Fruit fly (Drosophila melanogaster): ENCODE data around the gene Cpr65Ay.

- TF ChIP-seq fd64A (GFP tag; optimal IDR thresholded peaks at IDR 0.05) (no peak), CG1024 (GFP tag; IDR thresholded peaks at IDR 0.05) (no peak), hb (GFP tag; IDR thresholded peaks at IDR 0.05; ENCODE audit: partially characterized antibody) (no peak), CG12942 (GFP tag; optimal IDR thresholded peaks at IDR 0.05) (no peak), Myb (GFP tag; optimal IDR thresholded peaks at IDR 0.05) (no peak), corto (GFP tag; optimal IDR thresholded peaks at IDR 0.05) (no peak), jing (GFP tag; optimal IDR thresholded peaks at IDR 0.05) (no peak), sob (GFP tag; IDR thresholded peaks at IDR 0.05) (no peak), Fer1 (GFP tag; optimal IDR thresholded peaks at IDR 0.05) (no peak), Dll (GFP tag; IDR thresholded peaks at IDR 0.05; ENCODE audit: partially characterized antibody) (no peak), Abd-B (GFP tag; optimal IDR thresholded peaks at IDR 0.05) (no peak), Rfx (GFP tag; IDR thresholded peaks at IDR 0.05) (no peak)
Observed at dm6 chr3L:6125409-6125689, 33.1 kb downstream of the Cpr65Ay start.
